Worm (Caenorhabditis elegans) whole organism, late embryonic: ENCODE data around the gene tpp-2.

ENCODE experiments used
- ahr-1 ChIP-seq: sonication (generic microtip); optimal IDR thresholded peaks from 2 replicates; lab custom pipeline; 2016; ENCODE audit warnings: missing genetic modification characterization, missing compliant biosample characterization
- ama-1 ChIP-seq: fragments of 150-350 bp; optimal IDR thresholded peaks from 2 replicates; lab custom pipeline; 2014
- ceh-31 ChIP-seq: sonication (generic microtip); optimal IDR thresholded peaks from 2 replicates; lab custom pipeline; 2016; ENCODE audit warnings: missing genetic modification characterization, missing compliant biosample characterization
- che-1 ChIP-seq: sonication (generic microtip); optimal IDR thresholded peaks from 2 replicates; lab custom pipeline; 2016; ENCODE audit warnings: mild to moderate bottlenecking, missing genetic modification characterization, missing compliant biosample characterization
- elt-2 ChIP-seq: sonication (generic microtip); optimal IDR thresholded peaks from 2 replicates; lab custom pipeline; 2016; ENCODE audit warnings: missing genetic modification reagents, missing genetic modification characterization, missing compliant biosample characterization
- fkh-10 ChIP-seq: fragments of 150-350 bp; optimal IDR thresholded peaks from 2 replicates; lab custom pipeline; 2014; ENCODE audit warnings: missing biosample characterization, missing genetic modification reagents, missing genetic modification characterization
- pqm-1 ChIP-seq: sonication (generic microtip); optimal IDR thresholded peaks from 2 replicates; lab custom pipeline; 2016; ENCODE audit warnings: missing genetic modification characterization, missing compliant biosample characterization

DNA sequence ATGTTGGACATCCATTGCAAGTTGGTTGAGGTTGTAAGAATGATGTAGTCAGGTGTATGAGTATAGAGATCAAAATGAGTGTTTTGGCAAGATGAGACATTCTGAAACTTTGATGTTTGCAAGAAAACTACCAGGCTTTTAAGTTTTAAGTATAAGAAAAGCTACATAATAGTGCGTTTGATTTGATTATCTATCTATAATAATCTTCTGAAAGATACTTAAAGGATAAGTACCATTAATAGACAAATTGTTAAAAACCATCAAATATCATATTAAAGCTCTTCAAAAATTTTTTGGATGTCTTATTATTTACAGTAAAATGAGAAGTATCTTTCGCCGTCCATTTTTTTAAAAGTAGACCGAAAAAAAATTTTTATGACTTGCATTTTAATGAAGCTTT is 54.2 kb downstream of the tpp-2 start, which contains the start of gene R12C12.10:
- no peak for TF ChIP-seq pqm-1 (tag; lab: Kevin White, UChicago)
- no peak for TF ChIP-seq ama-1 (lab: Kevin White, UChicago)
- no peak for TF ChIP-seq ceh-31 (tag; lab: Kevin White, UChicago)
- TF ChIP-seq ahr-1 (tag; lab: Kevin White, UChicago): no peak
- TF ChIP-seq fkh-10 (GFP tag; lab: Kevin White, UChicago): no peak
- TF ChIP-seq che-1 (tag; lab: Kevin White, UChicago): no peak
- no peak for TF ChIP-seq elt-2 (tag; lab: Kevin White, UChicago)
